Worm (Caenorhabditis elegans) whole organism, L1 larva: ENCODE data around the gene ints-6.
A peak's percentile ranks its signal among the peaks of the same experiment; 100 is the strongest.
"Not testable (repeated sequence)": the region's sequence is repeated elsewhere in the genome, so short reads cannot be mapped to it uniquely, and the experiment has no call there.

Experiments used
- C04F5.9 ChIP-seq: sonication (generic microtip); optimal IDR thresholded peaks from 2 replicates; lab custom pipeline; 2016; ENCODE audit warnings: missing genetic modification characterization, missing compliant biosample characterization
- C34B4.2 ChIP-seq: sonication (generic microtip); optimal IDR thresholded peaks from 2 replicates; lab custom pipeline; 2017; ENCODE audit warnings: mild to moderate bottlenecking, missing genetic modification characterization, missing compliant biosample characterization
- F16B12.6 ChIP-seq: fragments of 150-350 bp; optimal IDR thresholded peaks from 2 replicates; lab custom pipeline; 2014; ENCODE audit warnings: missing biosample characterization, missing genetic modification characterization
- alr-1 ChIP-seq: fragments of 200-800 bp; sonication (Bioruptor generic); optimal IDR thresholded peaks from 2 replicates; lab custom pipeline; 2018; ENCODE audit warnings: borderline replicate concordance, mild to moderate bottlenecking, missing genetic modification characterization, missing compliant biosample characterization
- aly-2 ChIP-seq: fragments of 150-350 bp; optimal IDR thresholded peaks from 2 replicates; lab custom pipeline; 2014; ENCODE audit warnings: missing biosample characterization, missing genetic modification characterization
- ceh-8 ChIP-seq: fragments of 200-800 bp; sonication (Bioruptor generic); optimal IDR thresholded peaks from 2 replicates; lab custom pipeline; 2018; ENCODE audit warnings: mild to moderate bottlenecking, missing genetic modification characterization, moderate library complexity, missing compliant biosample characterization
- ceh-82 ChIP-seq, 3 experiments: fragments of 150-350 bp in 1 of 3; sonication (generic microtip) in 2 of 3; optimal IDR thresholded peaks; 2 replicates each; lab custom pipeline; 2014 to 2017; ENCODE audit warnings: missing biosample characterization in 3 of 3, missing genetic modification characterization in 3 of 3
- ceh-88 ChIP-seq: fragments of 200-800 bp; sonication (Bioruptor generic); IDR thresholded peaks from 2 replicates; pipeline ENCODE4 v1.3.6; 2022; ENCODE audit warnings: missing genetic modification characterization, missing compliant biosample characterization
- ceh-90 ChIP-seq: sonication (generic microtip); optimal IDR thresholded peaks from 2 replicates; lab custom pipeline; 2016; ENCODE audit warnings: missing genetic modification characterization, missing compliant biosample characterization
- ces-1 ChIP-seq: fragments of 150-350 bp; optimal IDR thresholded peaks from 2 replicates; lab custom pipeline; 2014; ENCODE audit warnings: missing biosample characterization, missing genetic modification reagents, missing genetic modification characterization
- dsc-1 ChIP-seq: sonication (generic microtip); optimal IDR thresholded peaks from 2 replicates; lab custom pipeline; 2016; ENCODE audit warnings: mild to moderate bottlenecking, missing genetic modification characterization, missing compliant biosample characterization
- efl-3 ChIP-seq: fragments of 200-800 bp; sonication (Bioruptor generic); optimal IDR thresholded peaks from 2 replicates; lab custom pipeline; 2018; ENCODE audit warnings: mild to moderate bottlenecking, missing genetic modification characterization, missing compliant biosample characterization
- egl-13 ChIP-seq: sonication (generic microtip); optimal IDR thresholded peaks from 2 replicates; lab custom pipeline; 2016; ENCODE audit warnings: missing genotype, missing genetic modification reagents, missing genetic modification characterization, missing compliant biosample characterization
- elt-2 ChIP-seq: sonication (generic microtip); optimal IDR thresholded peaks from 2 replicates; lab custom pipeline; 2016; ENCODE audit warnings: missing genetic modification characterization, mild to moderate bottlenecking, inconsistent platforms, missing compliant biosample characterization, missing genetic modification reagents
- elt-3 ChIP-seq, 6 experiments: fragments of 150-350 bp in 1 of 6; sonication (generic microtip); optimal IDR thresholded peaks; 2 replicates each; lab custom pipeline; 2017 to 2018; ENCODE audit warnings: missing biosample characterization in 6 of 6, missing genetic modification characterization in 6 of 6, inconsistent platforms in 1 of 6
- fkh-8 ChIP-seq: sonication (generic microtip); optimal IDR thresholded peaks from 2 replicates; lab custom pipeline; 2016; ENCODE audit warnings: mild to moderate bottlenecking, missing genetic modification characterization, missing compliant biosample characterization
- jun-1 ChIP-seq: fragments of 150-350 bp; optimal IDR thresholded peaks from 2 replicates; lab custom pipeline; 2014; ENCODE audit warnings: missing biosample characterization, missing genetic modification reagents, missing genetic modification characterization
- lin-14 ChIP-seq: fragments of 200-800 bp; sonication (Bioruptor generic); optimal IDR thresholded peaks from 2 replicates; lab custom pipeline; 2018; ENCODE audit warnings: mild to moderate bottlenecking, missing genetic modification characterization, moderate library complexity, missing compliant biosample characterization
- lin-15B ChIP-seq: fragments of 150-350 bp; sonication (generic microtip); optimal IDR thresholded peaks from 3 replicates; lab custom pipeline; 2014; ENCODE audit warnings: missing biosample characterization, missing genetic modification characterization
- mep-1 ChIP-seq: fragments of 150-350 bp; optimal IDR thresholded peaks from 2 replicates; lab custom pipeline; 2014; ENCODE audit warnings: missing biosample characterization, missing genetic modification characterization
- nhr-12 ChIP-seq: sonication (generic microtip); optimal IDR thresholded peaks from 2 replicates; lab custom pipeline; 2017; ENCODE audit warnings: missing biosample characterization, missing genetic modification characterization
- nhr-19 ChIP-seq: fragments of 200-800 bp; sonication (Bioruptor generic); conservative IDR thresholded peaks from 2 replicates; pipeline ENCODE4 v1.3.6; 2022; ENCODE audit warnings: missing genetic modification characterization, missing compliant biosample characterization
- nhr-47 ChIP-seq: sonication (generic microtip); optimal IDR thresholded peaks from 2 replicates; lab custom pipeline; 2016; ENCODE audit warnings: mild to moderate bottlenecking, missing genetic modification characterization, moderate library complexity, missing compliant biosample characterization
- nhr-71 ChIP-seq: sonication (generic microtip); optimal IDR thresholded peaks from 2 replicates; lab custom pipeline; 2016; ENCODE audit warnings: mild to moderate bottlenecking, missing genetic modification characterization, moderate library complexity, missing compliant biosample characterization
- nhr-84 ChIP-seq: sonication (generic microtip); optimal IDR thresholded peaks from 2 replicates; lab custom pipeline; 2017; ENCODE audit warnings: missing biosample characterization, missing genetic modification characterization
- nhr-90 ChIP-seq: sonication (generic microtip); optimal IDR thresholded peaks from 2 replicates; lab custom pipeline; 2016; ENCODE audit warnings: mild to moderate bottlenecking, missing genetic modification characterization, missing compliant biosample characterization; ENCODE audit not compliant: poor library complexity
- pax-3 ChIP-seq: fragments of 200-800 bp; sonication (Bioruptor generic); optimal IDR thresholded peaks from 2 replicates; lab custom pipeline; 2018; ENCODE audit warnings: mild to moderate bottlenecking, missing genetic modification characterization, moderate library complexity, missing compliant biosample characterization
- pqm-1 ChIP-seq: sonication (generic microtip); optimal IDR thresholded peaks from 3 replicates; lab custom pipeline; 2017; ENCODE audit warnings: missing biosample characterization, missing genetic modification characterization
- skn-1 ChIP-seq: fragments of 150-350 bp; optimal IDR thresholded peaks from 2 replicates; lab custom pipeline; 2014; ENCODE audit warnings: missing biosample characterization, missing genetic modification characterization
- snpc-4 ChIP-seq: fragments of 150-350 bp; optimal IDR thresholded peaks from 2 replicates; lab custom pipeline; 2014; ENCODE audit warnings: missing biosample characterization, missing genetic modification characterization
- sup-37 ChIP-seq: fragments of 200-800 bp; sonication (Bioruptor generic); optimal IDR thresholded peaks from 2 replicates; lab custom pipeline; 2018; ENCODE audit warnings: mild to moderate bottlenecking, missing genetic modification characterization, missing compliant biosample characterization
- swsn-7 ChIP-seq: sonication (generic microtip); optimal IDR thresholded peaks from 2 replicates; lab custom pipeline; 2016; ENCODE audit warnings: missing genetic modification characterization, missing compliant biosample characterization
- tlp-1 ChIP-seq: fragments of 150-350 bp; optimal IDR thresholded peaks from 2 replicates; lab custom pipeline; 2014; ENCODE audit warnings: missing biosample characterization, missing genetic modification characterization
- unc-30 ChIP-seq: sonication (generic microtip); optimal IDR thresholded peaks from 2 replicates; lab custom pipeline; 2017; ENCODE audit warnings: missing biosample characterization, missing genetic modification characterization
- unc-62 ChIP-seq: fragments of 150-350 bp; optimal IDR thresholded peaks from 2 replicates; lab custom pipeline; 2014; ENCODE audit warnings: missing biosample characterization, missing genetic modification reagents, missing genetic modification characterization
- unc-86 ChIP-seq: sonication (generic microtip); optimal IDR thresholded peaks from 2 replicates; lab custom pipeline; 2016; ENCODE audit warnings: missing genetic modification characterization, missing compliant biosample characterization
- xbp-1 ChIP-seq: sonication (generic microtip); optimal IDR thresholded peaks from 2 replicates; lab custom pipeline; 2016; ENCODE audit warnings: missing genetic modification characterization, missing compliant biosample characterization
- ztf-11 ChIP-seq, 2 experiments: sonication (generic microtip); optimal IDR thresholded peaks; 2 replicates each; lab custom pipeline; 2016 to 2017; ENCODE audit warnings: missing genetic modification characterization in 2 of 2, missing biosample characterization in 1 of 2, missing compliant biosample characterization in 1 of 2
- ztf-4 ChIP-seq: fragments of 150-350 bp; optimal IDR thresholded peaks from 2 replicates; lab custom pipeline; 2014; ENCODE audit warnings: missing biosample characterization, missing genetic modification characterization

The ints-6 gene

ce11 chrIV:8687605-8688191, 3.8 kb upstream of the ints-6 start, which contains the start of gene snrp-3 (continued):
- TF ChIP-seq F16B12.6 (tag; lab: Kevin White, UChicago) (peak; percentile 76), efl-3 (GFP tag; lab: Kevin White, UChicago) (no peak), alr-1 (tag; lab: Kevin White, UChicago) (no peak), unc-62 (GFP tag; lab: Kevin White, UChicago) (no peak), nhr-84 (tag; lab: Kevin White, UChicago) (no peak), mep-1 (tag; lab: Kevin White, UChicago) (peak; percentile 97), dsc-1 (peak; percentile 84)

ce11 chrIV:8697436-8697835, 5.9 kb downstream of the ints-6 start, which contains the start of gene ttll-11:
Gene ttll-11 (plus strand): TSS chrIV:8697736.
- TF ChIP-seq xbp-1 (tag; lab: Kevin White, UChicago) (no peak), fkh-8 (tag; lab: Kevin White, UChicago) (peak; percentile 76), swsn-7 (tag; lab: Kevin White, UChicago) (peak; percentile 5), nhr-71 (peak; percentile 31)

- no peak for TF ChIP-seq C04F5.9 (tag; lab: Kevin White, UChicago)
- TF ChIP-seq pax-3: no peak
- TF ChIP-seq nhr-12 (tag; lab: Kevin White, UChicago): no peak
- TF ChIP-seq snpc-4 (tag; lab: Kevin White, UChicago): no peak
- no peak for TF ChIP-seq unc-86 (tag; lab: Kevin White, UChicago)
- TF ChIP-seq nhr-84 (tag; lab: Kevin White, UChicago): no peak
- TF ChIP-seq ceh-88 (GFP tag; lab: Robert Waterston, UW): no peak
- TF ChIP-seq dsc-1: no peak
- TF ChIP-seq nhr-47: no peak
These were observed 14.0 kb downstream of the ints-6 start, which contains the start of gene H23L24.4 for ce11 chrIV:8705504-8705903. Gene H23L24.4 (minus strand): TSS chrIV:8705604.

ce11 chrIV:8708046-8708445, 16.5 kb downstream of the ints-6 start:
- TF ChIP-seq elt-3 (tag; optimal IDR thresholded peaks at IDR 0.05; lab: Kevin White, UChicago) (no peak), unc-30 (tag; lab: Kevin White, UChicago) (no peak), ces-1 (GFP tag; lab: Kevin White, UChicago) (no peak), elt-2 (tag; lab: Kevin White, UChicago) (no peak), skn-1 (tag; lab: Kevin White, UChicago) (no peak)
- TF ChIP-seq, all 84 proteins: peak for 0

- not testable (repeated sequence) for TF ChIP-seq ceh-8; ztf-4 (tag; lab: Kevin White, UChicago); nhr-12 (tag; lab: Kevin White, UChicago)
These were observed 23.5 kb downstream of the ints-6 start, which contains the start of the genes parg-2 and ipla-5 for ce11 chrIV:8715032-8715431. Gene parg-2 (minus strand): TSS chrIV:8715132. Gene ipla-5 (plus strand): TSS chrIV:8715247.

ce11 chrIV:8718153-8718552, 26.6 kb downstream of the ints-6 start, which contains the start of gene H23L24.1:
Gene H23L24.1 (plus strand): TSS chrIV:8718453.
- TF ChIP-seq pqm-1: no peak
- no peak for TF ChIP-seq nhr-19
- no peak for TF ChIP-seq lin-15B (tag; lab: Kevin White, UChicago)
- no peak for TF ChIP-seq ceh-82 (tag; optimal IDR thresholded peaks at IDR 0.05; lab: Kevin White, UChicago)
- no peak for TF ChIP-seq egl-13 (tag; lab: Kevin White, UChicago)
- TF ChIP-seq sup-37 (GFP tag; lab: Kevin White, UChicago): no peak
- no peak for TF ChIP-seq C34B4.2 (tag; lab: Kevin White, UChicago)
- no peak for TF ChIP-seq nhr-47
- TF ChIP-seq aly-2 (tag; lab: Kevin White, UChicago): no peak
- TF ChIP-seq skn-1 (tag; lab: Kevin White, UChicago): no peak
- no peak for TF ChIP-seq nhr-90 (tag; lab: Kevin White, UChicago)
- no peak for TF ChIP-seq tlp-1 (tag; lab: Kevin White, UChicago)
- TF ChIP-seq jun-1 (tag; lab: Kevin White, UChicago): no peak
- TF ChIP-seq alr-1 (tag; lab: Kevin White, UChicago): no peak
- no peak for TF ChIP-seq ceh-90
- no peak for TF ChIP-seq lin-14 (GFP tag; lab: Kevin White, UChicago)
- TF ChIP-seq ztf-11 (tag; optimal IDR thresholded peaks at IDR 0.05; lab: Kevin White, UChicago): no peak
- no peak for TF ChIP-seq elt-3 (tag; optimal IDR thresholded peaks at IDR 0.05; lab: Kevin White, UChicago)
- no peak for TF ChIP-seq unc-62 (GFP tag; lab: Kevin White, UChicago)
